Fruit fly (Drosophila melanogaster): Measurements from ENCODE around the gene Sld5.

DNA sequence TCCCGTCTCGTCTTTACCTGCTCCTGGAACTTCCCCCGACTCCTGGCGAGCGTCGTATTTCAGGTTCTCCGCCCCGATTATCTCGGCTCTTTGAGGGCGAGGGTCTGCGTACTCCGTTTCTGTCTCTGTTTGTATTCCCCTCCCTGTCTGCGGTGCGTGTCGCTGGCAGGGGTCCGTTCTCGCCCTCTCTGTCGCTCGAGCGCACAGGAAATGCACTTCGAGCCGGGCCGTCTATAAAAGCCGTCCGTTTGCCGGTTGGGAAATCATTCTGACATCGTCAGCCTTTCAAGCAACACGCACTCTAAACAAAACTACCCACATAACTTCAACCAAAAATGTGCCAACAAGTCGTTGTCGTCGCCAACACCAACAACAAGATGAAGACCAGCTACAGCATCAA lies 45.7 kb downstream of the Sld5 start:
- TF ChIP-seq Vsx2 (GFP tag; optimal IDR thresholded peaks at IDR 0.05; ENCODE audit: partially characterized antibody) (peak; percentile 44), pan (optimal IDR thresholded peaks at IDR 0.05) (no peak), CG9705 (GFP tag; optimal IDR thresholded peaks at IDR 0.05) (no peak), psq (GFP tag; optimal IDR thresholded peaks at IDR 0.05) (no peak)

Data from whole organism, wandering third instar larva.